Worm (Caenorhabditis elegans): ENCODE measurements around the gene sinh-1.

sinh-1 gene

DNA sequence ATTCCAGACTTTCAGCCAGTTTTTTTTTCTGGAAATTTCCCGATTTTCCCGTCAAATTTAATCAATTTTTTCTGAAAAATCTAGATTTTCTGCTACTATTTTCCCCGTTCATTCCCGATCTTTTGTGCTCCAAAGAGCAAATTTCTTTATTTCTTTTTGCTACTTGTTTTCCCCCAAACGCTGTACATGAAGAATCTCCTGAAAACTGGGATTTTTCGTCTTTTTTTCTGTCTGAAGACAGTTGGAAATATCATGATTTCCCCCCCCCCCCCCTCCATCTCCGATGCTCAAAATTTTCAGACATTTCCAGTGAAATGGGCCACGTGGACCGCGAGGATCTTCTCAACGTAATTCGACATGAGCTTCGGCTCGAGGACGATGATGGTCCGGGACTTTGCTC is at the start of gene sinh-1:
Gene sinh-1 (plus strand): TSS at position 301 of the 400 bp plus-strand sequence.
- no peak for TF ChIP-seq mls-2 (tag; optimal IDR thresholded peaks at IDR 0.05)
- no peak for TF ChIP-seq ztf-11 (tag; optimal IDR thresholded peaks at IDR 0.05)
- no peak for TF ChIP-seq ceh-43 (GFP tag; optimal IDR thresholded peaks at IDR 0.05)
- no peak for TF ChIP-seq lsy-2 (tag; optimal IDR thresholded peaks at IDR 0.05)
- TF ChIP-seq nhr-76 (tag; optimal IDR thresholded peaks at IDR 0.05), result no peak
- TF ChIP-seq zip-8 (tag; optimal IDR thresholded peaks at IDR 0.05), result no peak
- TF ChIP-seq mab-5 (tag; optimal IDR thresholded peaks at IDR 0.05), result no peak
- no peak for TF ChIP-seq blmp-1 (tag; optimal IDR thresholded peaks at IDR 0.05)
- TF ChIP-seq nhr-28 (tag; optimal IDR thresholded peaks at IDR 0.05), result no peak
- no peak for TF ChIP-seq elt-1 (tag; optimal IDR thresholded peaks at IDR 0.05; ENCODE audit: borderline replicate concordance, insufficient read depth)
- no peak for TF ChIP-seq sptf-1 (tag; optimal IDR thresholded peaks at IDR 0.05)
- TF ChIP-seq ceh-39 (tag; optimal IDR thresholded peaks at IDR 0.05), result no peak
- TF ChIP-seq nhr-2 (tag; optimal IDR thresholded peaks at IDR 0.05), result no peak

DNA sequence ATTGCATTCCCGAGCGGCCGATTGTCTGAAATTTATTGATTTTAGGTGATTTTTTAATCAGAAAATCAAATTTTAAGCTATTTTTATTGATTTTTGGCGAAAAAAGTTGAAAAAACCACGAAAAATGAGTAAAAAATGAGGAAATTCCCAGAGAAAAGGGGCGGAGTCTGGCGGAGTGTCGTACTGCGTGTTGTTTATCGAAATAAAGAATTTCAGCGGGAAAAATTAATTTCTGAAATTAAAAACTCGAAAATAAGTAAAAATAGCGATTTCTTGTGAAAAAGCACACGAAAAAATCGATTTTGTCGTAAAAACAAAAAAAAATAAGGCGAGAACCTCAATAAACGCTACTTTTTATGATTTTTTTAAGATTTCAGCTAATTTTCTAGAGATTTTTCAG is 43.2 kb upstream of the sinh-1 start, which contains the start of gene Y57A10A.13:
Gene Y57A10A.13 (minus strand): TSS at position 46 of the 400 bp plus-strand sequence.
- TF ChIP-seq nhr-2 (tag; optimal IDR thresholded peaks at IDR 0.05) (no peak), unc-120 (tag; optimal IDR thresholded peaks at IDR 0.05; ENCODE audit: poor library complexity, severe bottlenecking) (no peak), mab-5 (tag; optimal IDR thresholded peaks at IDR 0.05) (no peak), sptf-1 (tag; optimal IDR thresholded peaks at IDR 0.05) (no peak), elt-1 (tag; optimal IDR thresholded peaks at IDR 0.05; ENCODE audit: borderline replicate concordance, insufficient read depth) (no peak), nhr-12 (tag; optimal IDR thresholded peaks at IDR 0.05) (no peak), mls-2 (tag; optimal IDR thresholded peaks at IDR 0.05) (no peak), drap-1 (GFP tag; optimal IDR thresholded peaks at IDR 0.05) (no peak), ceh-39 (tag; optimal IDR thresholded peaks at IDR 0.05) (no peak), tbx-8 (GFP tag; optimal IDR thresholded peaks at IDR 0.05) (no peak), cnd-1 (tag; optimal IDR thresholded peaks at IDR 0.05) (no peak), nhr-237 (tag; optimal IDR thresholded peaks at IDR 0.05) (no peak), ztf-11 (tag; optimal IDR thresholded peaks at IDR 0.05) (no peak), elt-3 (tag; optimal IDR thresholded peaks at IDR 0.05) (no peak), lin-32 (GFP tag; optimal IDR thresholded peaks at IDR 0.05) (no peak), lsy-2 (tag; optimal IDR thresholded peaks at IDR 0.05) (no peak), M03D4.4 (tag; optimal IDR thresholded peaks at IDR 0.05) (no peak), unc-62 (GFP tag; optimal IDR thresholded peaks at IDR 0.05) (no peak), unc-39 (tag; optimal IDR thresholded peaks at IDR 0.05) (no peak)

DNA sequence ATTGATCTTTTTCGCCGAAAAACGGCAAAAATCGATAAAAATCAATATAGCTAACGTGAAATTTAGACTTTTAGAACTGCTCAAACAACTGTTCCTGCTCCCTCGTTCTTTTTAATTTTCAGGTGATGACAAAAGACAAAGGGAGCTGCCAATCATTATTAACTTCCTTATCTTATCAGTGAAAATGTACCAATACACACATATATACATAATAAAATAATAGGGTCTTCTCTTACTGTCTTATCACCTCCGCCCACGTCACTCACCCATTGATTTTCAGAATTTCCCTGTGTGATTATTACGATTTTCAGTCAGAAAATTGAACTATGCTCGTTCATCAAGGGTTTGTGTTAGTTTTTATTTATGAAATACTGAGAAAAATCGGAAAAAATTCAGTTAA is 42.4 kb upstream of the sinh-1 start, which contains the start of gene Y57A10A.14:
Gene Y57A10A.14 (plus strand): TSS at position 228 of the 400 bp plus-strand sequence.
- TF ChIP-seq nhr-2 (tag; optimal IDR thresholded peaks at IDR 0.05) (no peak), tbx-8 (GFP tag; optimal IDR thresholded peaks at IDR 0.05) (no peak), ceh-39 (tag; optimal IDR thresholded peaks at IDR 0.05) (no peak), ces-1 (GFP tag; optimal IDR thresholded peaks at IDR 0.05) (no peak), ceh-83 (GFP tag; optimal IDR thresholded peaks at IDR 0.05) (no peak), zip-8 (tag; optimal IDR thresholded peaks at IDR 0.05) (no peak), ztf-11 (tag; optimal IDR thresholded peaks at IDR 0.05) (no peak), unc-62 (GFP tag; optimal IDR thresholded peaks at IDR 0.05) (no peak), nhr-28 (tag; optimal IDR thresholded peaks at IDR 0.05) (no peak), mep-1 (tag; optimal IDR thresholded peaks at IDR 0.05) (no peak), mls-2 (tag; optimal IDR thresholded peaks at IDR 0.05) (no peak), pha-4 (tag; optimal IDR thresholded peaks at IDR 0.05) (no peak), elt-3 (tag; optimal IDR thresholded peaks at IDR 0.05) (no peak), lsy-2 (tag; optimal IDR thresholded peaks at IDR 0.05) (no peak), mab-5 (tag; optimal IDR thresholded peaks at IDR 0.05) (no peak), nhr-12 (tag; optimal IDR thresholded peaks at IDR 0.05) (no peak)

DNA sequence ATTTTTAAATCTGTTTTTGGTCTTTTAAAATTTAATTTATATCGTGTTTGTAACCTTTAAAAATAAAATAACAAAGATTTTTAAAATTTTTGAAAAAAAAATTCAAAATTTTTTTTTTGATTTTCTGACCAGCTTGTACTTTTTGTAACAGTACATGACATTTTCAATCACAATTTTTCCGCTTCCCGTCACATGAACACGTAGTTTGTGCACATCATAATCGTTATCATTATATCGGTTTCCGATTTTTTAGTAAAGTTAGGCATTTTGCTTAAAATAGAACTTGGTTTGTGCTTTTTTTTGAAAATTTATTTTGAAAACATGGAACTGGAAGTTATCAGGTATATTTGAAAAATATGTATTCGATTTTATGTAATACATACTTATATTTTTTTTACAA is 41.4 kb upstream of the sinh-1 start:
- TF ChIP-seq nhr-76 (tag; optimal IDR thresholded peaks at IDR 0.05), result no peak
- TF ChIP-seq cnd-1 (tag; optimal IDR thresholded peaks at IDR 0.05), result no peak
- no peak for TF ChIP-seq M03D4.4 (tag; optimal IDR thresholded peaks at IDR 0.05)
- no peak for TF ChIP-seq ces-1 (GFP tag; optimal IDR thresholded peaks at IDR 0.05)
- no peak for TF ChIP-seq bed-3 (GFP tag; optimal IDR thresholded peaks at IDR 0.05)
- no peak for TF ChIP-seq snpc-4 (tag; optimal IDR thresholded peaks at IDR 0.05)
- no peak for TF ChIP-seq tbx-8 (GFP tag; optimal IDR thresholded peaks at IDR 0.05)
- no peak for TF ChIP-seq elt-3 (tag; optimal IDR thresholded peaks at IDR 0.05)
- TF ChIP-seq nhr-12 (tag; optimal IDR thresholded peaks at IDR 0.05), result no peak
- no peak for TF ChIP-seq unc-120 (tag; optimal IDR thresholded peaks at IDR 0.05; ENCODE audit: poor library complexity, severe bottlenecking)
- no peak for TF ChIP-seq mep-1 (tag; optimal IDR thresholded peaks at IDR 0.05)
- no peak for TF ChIP-seq ceh-43 (GFP tag; optimal IDR thresholded peaks at IDR 0.05)
- no peak for TF ChIP-seq ztf-11 (tag; optimal IDR thresholded peaks at IDR 0.05)
- TF ChIP-seq sem-2 (GFP tag; optimal IDR thresholded peaks at IDR 0.05), result no peak
- no peak for TF ChIP-seq mls-2 (tag; optimal IDR thresholded peaks at IDR 0.05)
